Worm (Caenorhabditis elegans): Measurements from ENCODE around the gene wrt-9.

Gene wrt-9

DNA sequence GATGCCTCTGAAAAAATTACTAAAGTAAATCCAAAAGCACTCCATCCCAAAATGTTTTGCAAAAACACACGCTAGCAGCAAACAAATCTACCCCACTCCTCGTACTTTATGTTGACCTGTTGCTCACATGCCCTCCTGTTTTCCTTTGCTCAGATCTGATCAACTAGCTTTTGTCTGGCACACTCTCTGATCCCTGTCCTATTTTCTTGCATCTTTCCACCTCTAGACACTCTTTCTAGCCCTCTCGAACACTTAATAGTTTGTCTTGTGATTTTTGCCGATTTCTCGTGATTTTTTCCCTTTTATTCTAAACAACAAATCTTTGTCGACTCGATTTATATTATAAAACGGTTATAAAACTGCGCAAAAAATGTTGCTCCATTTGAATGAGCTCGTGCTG lies 40.3 kb upstream of the wrt-9 start, which contains the start of gene K06A9.2 (continued):
- TF ChIP-seq ZK546.5 (tag; optimal IDR thresholded peaks at IDR 0.05) (no peak), dmd-8 (GFP tag; IDR thresholded peaks at IDR 0.05) (no peak), lin-38 (GFP tag; IDR thresholded peaks at IDR 0.05) (no peak)

DNA sequence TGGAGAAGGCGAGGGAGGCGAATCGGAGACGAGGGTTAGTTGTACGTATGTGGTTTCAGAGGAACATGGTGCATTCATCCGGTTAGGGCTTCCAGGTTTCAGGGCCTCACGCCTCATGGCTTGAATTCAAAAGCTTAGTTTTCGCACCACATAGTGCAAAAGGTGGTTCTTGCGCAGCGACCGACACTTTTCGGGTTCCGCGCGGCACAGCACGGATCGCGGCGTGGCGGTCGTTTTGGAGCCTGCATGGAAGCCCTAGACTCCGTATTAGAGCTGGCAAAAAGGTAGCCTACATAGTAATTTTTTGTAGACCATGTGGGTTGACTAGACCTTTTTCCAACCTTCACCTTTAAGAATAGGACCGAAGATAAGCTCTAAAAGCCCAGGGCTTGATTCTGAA lies 37.6 kb upstream of the wrt-9 start:
- no peak for TF ChIP-seq nhr-10 (tag; optimal IDR thresholded peaks at IDR 0.05)
- TF ChIP-seq set-16 (GFP tag; IDR thresholded peaks at IDR 0.05): peak; percentile 47; the same call in 1 of the 2 replicates

DNA sequence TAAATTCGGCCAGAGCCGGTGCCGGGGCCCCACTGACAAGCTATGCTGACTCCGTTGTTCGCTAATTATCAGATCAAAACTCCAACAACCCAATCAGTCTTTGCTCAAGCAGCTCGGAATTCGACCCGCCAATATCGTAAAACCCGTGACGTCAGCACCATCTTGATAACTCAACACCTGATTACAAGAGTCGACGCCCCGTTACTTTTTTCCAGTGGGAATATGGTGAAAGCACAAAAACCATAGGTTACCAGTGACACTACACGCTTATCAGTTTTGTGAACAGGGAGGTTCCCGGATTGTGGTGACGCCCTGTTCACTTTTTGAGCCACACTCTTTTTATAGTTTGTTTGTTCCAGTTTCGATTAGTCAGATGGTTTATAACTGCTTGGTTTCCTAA lies 35.4 kb upstream of the wrt-9 start:
- 0 out of 2 replicates have a peak, but pooled peaks have one; percentile 25 for TF ChIP-seq php-3 (GFP tag; IDR thresholded peaks at IDR 0.05)
- TF ChIP-seq jun-1 (tag; optimal IDR thresholded peaks at IDR 0.05): no peak
- TF ChIP-seq aha-1 (tag): no peak
- peak; percentile 7 for TF ChIP-seq hlh-30 (tag; optimal IDR thresholded peaks at IDR 0.05; ENCODE audit: insufficient read depth)
- peak; percentile 91 for TF ChIP-seq dmd-6 (GFP tag; IDR thresholded peaks at IDR 0.05)
- TF ChIP-seq pqm-1 (tag; optimal IDR thresholded peaks at IDR 0.05): peak; percentile 78
- TF ChIP-seq nhr-28 (tag; optimal IDR thresholded peaks at IDR 0.05): peak; percentile 90
- peak; percentile 53; the same call in 1 of the 2 replicates for TF ChIP-seq lin-1 (GFP tag; IDR thresholded peaks at IDR 0.05)
- TF ChIP-seq saeg-2 (GFP tag; IDR thresholded peaks at IDR 0.05): 0 out of 2 replicates have a peak, but pooled peaks have one; percentile 9
- peak; percentile 42 for TF ChIP-seq hlh-11 (tag; optimal IDR thresholded peaks at IDR 0.05)
- TF ChIP-seq gei-8 (GFP tag; optimal IDR thresholded peaks at IDR 0.05): no peak
- TF ChIP-seq nhr-77 (tag; optimal IDR thresholded peaks at IDR 0.05): peak; percentile 40
- TF ChIP-seq daf-16 (GFP tag; optimal IDR thresholded peaks at IDR 0.05): no peak
- TF ChIP-seq daf-16 (tag; optimal IDR thresholded peaks at IDR 0.05): peak; percentile 50
- TF ChIP-seq dve-1 (tag; optimal IDR thresholded peaks at IDR 0.05; ENCODE audit: insufficient read depth): peak; percentile 58
- no peak for TF ChIP-seq lin-38 (GFP tag; IDR thresholded peaks at IDR 0.05)

DNA sequence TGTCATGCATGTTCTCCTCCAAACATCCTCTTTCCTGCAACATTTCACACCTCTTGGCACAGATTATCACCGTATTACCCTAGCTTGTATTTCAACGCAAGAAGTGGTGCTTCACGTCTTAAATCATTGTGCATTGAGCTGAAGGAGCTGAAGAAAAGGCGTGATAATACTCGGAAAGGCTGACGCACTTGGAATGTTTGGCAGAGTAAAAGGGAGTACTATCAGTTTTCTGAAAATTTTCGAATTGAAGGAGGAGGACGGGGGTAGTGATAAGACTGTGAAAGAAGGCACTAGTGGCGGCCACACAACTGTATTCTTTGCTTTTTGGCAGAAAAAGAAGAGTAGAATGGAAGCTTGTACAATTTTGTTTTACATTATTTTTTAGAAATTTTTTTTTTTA lies 33.0 kb upstream of the wrt-9 start:
- TF ChIP-seq nhr-28 (tag; optimal IDR thresholded peaks at IDR 0.05): peak; percentile 19
- TF ChIP-seq lin-13 (GFP tag; optimal IDR thresholded peaks at IDR 0.05): no peak
- peak; percentile 36 for TF ChIP-seq pqm-1 (tag; optimal IDR thresholded peaks at IDR 0.05)
- TF ChIP-seq mxl-2 (GFP tag; conservative IDR thresholded peaks at IDR 0.05): no peak
- no peak for TF ChIP-seq php-3 (GFP tag; IDR thresholded peaks at IDR 0.05)
- peak; percentile 18 for TF ChIP-seq hlh-11 (tag; optimal IDR thresholded peaks at IDR 0.05)
- TF ChIP-seq ZK337.2 (GFP tag; IDR thresholded peaks at IDR 0.05): no peak
- TF ChIP-seq Y48G9A.11 (GFP tag; IDR thresholded peaks at IDR 0.05): no peak
- no peak for TF ChIP-seq unc-39 (tag; optimal IDR thresholded peaks at IDR 0.05)
- no peak for TF ChIP-seq F26F4.8 (GFP tag; conservative IDR thresholded peaks at IDR 0.05)
- TF ChIP-seq ceh-20 (GFP tag; IDR thresholded peaks at IDR 0.05): no peak
- no peak for TF ChIP-seq rbr-2 (tag; optimal IDR thresholded peaks at IDR 0.05)
- no peak for TF ChIP-seq nhr-42 (GFP tag; IDR thresholded peaks at IDR 0.05)
- no peak for TF ChIP-seq tra-1 (GFP tag; IDR thresholded peaks at IDR 0.05)
- peak; percentile 86 for TF ChIP-seq aha-1 (tag)

DNA sequence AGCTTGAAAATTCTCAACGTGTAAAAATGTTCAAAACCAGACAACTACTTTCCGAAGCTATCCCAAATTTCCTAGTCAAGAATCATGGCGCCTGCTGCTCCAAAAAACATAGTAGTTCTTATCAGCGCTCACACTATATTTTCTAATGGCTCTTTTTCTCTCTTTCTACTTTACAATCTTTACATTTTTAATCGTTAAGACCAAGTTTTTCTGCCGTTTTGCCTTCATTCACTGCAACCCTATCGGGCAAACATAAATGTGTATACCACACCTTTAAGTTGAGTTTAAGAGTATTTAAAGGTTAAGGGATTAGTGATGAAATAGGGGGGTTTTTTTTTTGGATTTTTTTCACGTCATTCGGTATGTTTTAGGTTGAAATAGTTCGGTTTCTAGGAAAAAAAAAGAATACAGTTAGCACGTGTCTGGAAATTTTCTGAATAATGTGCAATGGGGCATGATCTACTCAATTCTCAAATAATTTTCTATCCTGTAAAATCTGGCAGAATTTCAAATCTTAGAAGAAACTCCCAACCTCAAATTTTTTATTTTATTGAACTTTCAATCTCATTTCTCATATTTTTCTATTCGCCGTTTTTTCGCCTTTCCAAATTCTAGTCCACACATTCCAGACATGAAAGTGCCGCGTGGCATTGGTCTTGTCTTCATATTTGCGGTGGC lies 29.4 kb upstream of the wrt-9 start, which contains the start of gene K06A9.1:
Gene K06A9.1, plus strand, starts transcription at position 628 of the 678 bp plus-strand sequence.
- TF ChIP-seq F26F4.8 (GFP tag; conservative IDR thresholded peaks at IDR 0.05) (no peak), ztf-11 (tag; optimal IDR thresholded peaks at IDR 0.05) (no peak), pqm-1 (tag; optimal IDR thresholded peaks at IDR 0.05) (peak; percentile 69), dmd-6 (GFP tag; IDR thresholded peaks at IDR 0.05) (peak; percentile 40), mes-2 (tag; optimal IDR thresholded peaks at IDR 0.05; ENCODE audit: poor library complexity, severe bottlenecking) (no peak), nhr-28 (tag; optimal IDR thresholded peaks at IDR 0.05) (peak; percentile 22), T20F7.1 (GFP tag; optimal IDR thresholded peaks at IDR 0.05) (no peak), mep-1 (tag; optimal IDR thresholded peaks at IDR 0.05) (no peak), jun-1 (tag; optimal IDR thresholded peaks at IDR 0.05) (no peak), zip-11 (GFP tag; IDR thresholded peaks at IDR 0.05) (no peak), snpc-4 (tag; optimal IDR thresholded peaks at IDR 0.05) (no peak), daf-8 (GFP tag; IDR thresholded peaks at IDR 0.05) (no peak), lin-13 (GFP tag; optimal IDR thresholded peaks at IDR 0.05) (no peak), Y105C5A.15 (GFP tag; IDR thresholded peaks at IDR 0.05) (no peak), aha-1 (tag) (no peak), egl-27 (tag; optimal IDR thresholded peaks at IDR 0.05) (no peak), vab-7 (GFP tag; IDR thresholded peaks at IDR 0.05) (no peak), nhr-48 (tag; optimal IDR thresholded peaks at IDR 0.05) (no peak), ceh-32 (tag; optimal IDR thresholded peaks at IDR 0.05; ENCODE audit: poor library complexity) (no peak), nhr-11 (tag; optimal IDR thresholded peaks at IDR 0.05) (no peak), ceh-28 (tag; optimal IDR thresholded peaks at IDR 0.05) (no peak)
